Worm (Caenorhabditis elegans): ENCODE measurements around the gene F16H6.10.

DNA sequence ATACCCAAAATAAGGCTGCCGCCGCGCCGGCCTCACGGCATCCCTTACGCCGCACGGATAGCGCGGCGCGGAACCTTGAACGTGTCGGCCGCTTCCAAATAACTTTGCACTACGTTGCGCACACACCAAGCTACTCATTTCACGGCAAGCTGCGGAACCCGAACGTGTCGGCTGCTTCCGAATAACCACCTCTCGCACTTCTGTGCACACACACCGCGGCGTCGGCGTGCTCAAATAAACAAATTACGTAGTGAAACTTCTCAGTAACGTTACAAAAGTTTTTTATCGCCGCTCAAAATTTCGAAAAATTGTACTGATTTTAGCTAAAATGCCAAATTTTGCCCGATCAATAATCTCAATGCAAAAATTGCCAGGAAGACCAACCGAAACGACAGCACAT is 11.4 kb downstream of the F16H6.10 start:
- no peak for TF ChIP-seq nhr-232 (tag; optimal IDR thresholded peaks at IDR 0.05)
- no peak for TF ChIP-seq ceh-31 (tag; optimal IDR thresholded peaks at IDR 0.05)
- no peak for TF ChIP-seq npax-4 (tag; optimal IDR thresholded peaks at IDR 0.05)
- no peak for TF ChIP-seq elt-2 (tag; optimal IDR thresholded peaks at IDR 0.05)
- no peak for TF ChIP-seq pag-3 (tag; optimal IDR thresholded peaks at IDR 0.05; ENCODE audit: borderline replicate concordance)
- no peak for TF ChIP-seq dve-1 (tag; optimal IDR thresholded peaks at IDR 0.05)
- TF ChIP-seq nhr-11 (tag; optimal IDR thresholded peaks at IDR 0.05), result no peak
- no peak for TF ChIP-seq pros-1 (tag; optimal IDR thresholded peaks at IDR 0.05)
- TF ChIP-seq ceh-9 (tag; optimal IDR thresholded peaks at IDR 0.05), result no peak
- TF ChIP-seq ama-1 (optimal IDR thresholded peaks at IDR 0.05), result no peak
- no peak for TF ChIP-seq syd-9 (tag; optimal IDR thresholded peaks at IDR 0.05)
- TF ChIP-seq unc-55 (GFP tag; optimal IDR thresholded peaks at IDR 0.05), result no peak
- no peak for TF ChIP-seq pqm-1 (tag; optimal IDR thresholded peaks at IDR 0.05)
- no peak for TF ChIP-seq nfya-1 (tag; optimal IDR thresholded peaks at IDR 0.05)

Measured in whole organism, late embryonic.